Worm (Caenorhabditis elegans): Measurements from ENCODE around the gene H34I24.2.
A peak's percentile ranks its signal among the peaks of the same experiment; 100 is the strongest.

H34I24.2 gene

DNA sequence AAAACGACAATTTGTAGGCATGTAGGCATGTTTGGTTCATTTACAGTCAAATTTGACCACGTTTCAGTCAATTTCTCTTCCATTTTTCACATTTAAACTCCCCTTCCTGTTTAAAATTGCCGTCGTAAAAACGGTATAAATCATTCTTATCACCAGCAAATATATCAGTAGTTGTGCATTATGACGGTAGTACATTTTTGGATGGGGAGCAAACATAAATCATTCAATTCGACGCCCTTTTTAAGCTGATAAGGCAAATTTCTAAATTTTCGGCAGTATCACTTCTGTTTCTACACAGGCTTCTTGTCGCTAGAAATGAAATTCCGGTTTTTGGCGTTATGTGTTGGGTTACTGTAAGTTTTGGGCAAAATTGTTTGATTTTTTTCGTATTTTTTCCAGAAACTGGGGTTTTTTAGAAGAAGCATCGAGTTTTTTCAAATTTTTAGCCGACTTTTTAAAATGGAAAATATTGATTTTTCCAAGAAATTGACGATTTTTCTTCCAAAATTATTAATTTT, at the start of gene H34I24.2:
Gene H34I24.2, plus strand, starts transcription at position 189 of the 518 bp plus-strand sequence.
- no peak for TF ChIP-seq nhr-6 (tag; optimal IDR thresholded peaks at IDR 0.05)
- no peak for TF ChIP-seq nhr-25 (tag; optimal IDR thresholded peaks at IDR 0.05)
- no peak for TF ChIP-seq R02D3.7 (tag; optimal IDR thresholded peaks at IDR 0.05)
- no peak for TF ChIP-seq ceh-82 (tag; optimal IDR thresholded peaks at IDR 0.05)
- TF ChIP-seq fos-1 (tag; optimal IDR thresholded peaks at IDR 0.05), result peak; percentile 20
- no peak for TF ChIP-seq nhr-10 (tag; optimal IDR thresholded peaks at IDR 0.05)
- no peak for TF ChIP-seq snpc-4 (tag; optimal IDR thresholded peaks at IDR 0.05)

DNA sequence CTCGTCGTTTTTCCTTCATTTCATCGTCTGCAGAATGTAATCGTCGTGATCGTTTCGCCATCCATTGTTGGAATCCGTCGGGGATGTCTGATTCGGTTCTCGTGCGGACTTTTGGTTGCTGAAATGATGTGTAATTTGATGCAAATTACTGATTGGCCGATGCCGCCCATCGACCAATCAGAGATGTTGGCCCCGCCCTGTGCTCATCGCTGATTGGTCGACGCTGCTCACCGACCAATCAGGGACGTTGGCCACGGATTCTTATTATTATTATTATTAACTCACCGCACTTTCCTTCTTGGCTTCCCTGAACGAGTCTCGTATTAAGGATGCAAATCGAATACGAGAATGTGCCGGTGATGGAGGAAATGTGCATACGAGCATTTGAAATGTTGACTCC, 47.8 kb upstream of the H34I24.2 start:
- TF ChIP-seq nhr-12 (tag; optimal IDR thresholded peaks at IDR 0.05) (no peak), F13H6.1 (tag; optimal IDR thresholded peaks at IDR 0.05) (no peak), nhr-21 (tag; optimal IDR thresholded peaks at IDR 0.05) (no peak), C34F6.9 (tag; optimal IDR thresholded peaks at IDR 0.05) (no peak), unc-55 (GFP tag; optimal IDR thresholded peaks at IDR 0.05) (no peak), unc-62 (GFP tag; optimal IDR thresholded peaks at IDR 0.05) (no peak), nhr-25 (tag; optimal IDR thresholded peaks at IDR 0.05) (no peak), lin-11 (tag; optimal IDR thresholded peaks at IDR 0.05) (no peak), ceh-82 (tag; optimal IDR thresholded peaks at IDR 0.05) (no peak), unc-39 (tag; optimal IDR thresholded peaks at IDR 0.05) (no peak), alr-1 (tag; optimal IDR thresholded peaks at IDR 0.05) (no peak), nhr-10 (tag; optimal IDR thresholded peaks at IDR 0.05) (no peak), dmd-4 (tag; optimal IDR thresholded peaks at IDR 0.05) (no peak), mdl-1 (tag; optimal IDR thresholded peaks at IDR 0.05) (no peak), zag-1 (tag; optimal IDR thresholded peaks at IDR 0.05) (no peak), lin-13 (GFP tag; optimal IDR thresholded peaks at IDR 0.05) (no peak)

DNA sequence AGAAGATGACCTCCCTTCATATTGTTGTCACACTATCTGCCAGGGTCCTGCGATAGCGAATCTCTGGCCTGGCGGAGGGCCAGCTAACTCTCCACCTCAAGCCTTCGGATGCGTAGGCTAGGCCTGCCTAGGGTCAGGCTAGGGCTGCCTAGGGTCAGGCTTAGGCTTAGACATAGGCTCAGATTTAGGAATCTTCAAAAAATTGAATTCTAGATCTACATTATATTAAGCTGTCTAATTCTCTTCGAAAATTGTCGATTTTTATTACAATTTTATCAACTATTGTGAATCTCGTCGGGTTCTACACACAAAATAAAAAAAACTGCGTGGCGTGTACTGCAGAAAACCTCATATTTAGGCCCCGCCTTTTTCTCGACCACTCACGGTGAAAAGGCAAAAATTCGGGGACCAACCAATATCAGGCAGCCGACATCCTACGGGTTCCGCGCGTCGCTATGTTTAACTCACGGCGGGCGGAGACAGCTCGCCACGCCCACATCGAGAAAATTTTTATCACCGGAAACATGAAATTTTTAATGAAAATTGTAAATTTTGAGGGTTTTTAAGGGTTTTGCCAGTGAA, 46.3 kb upstream of the H34I24.2 start:
- no peak for TF ChIP-seq ztf-11 (tag; optimal IDR thresholded peaks at IDR 0.05)
- TF ChIP-seq R02D3.7 (tag; optimal IDR thresholded peaks at IDR 0.05), result no peak

DNA sequence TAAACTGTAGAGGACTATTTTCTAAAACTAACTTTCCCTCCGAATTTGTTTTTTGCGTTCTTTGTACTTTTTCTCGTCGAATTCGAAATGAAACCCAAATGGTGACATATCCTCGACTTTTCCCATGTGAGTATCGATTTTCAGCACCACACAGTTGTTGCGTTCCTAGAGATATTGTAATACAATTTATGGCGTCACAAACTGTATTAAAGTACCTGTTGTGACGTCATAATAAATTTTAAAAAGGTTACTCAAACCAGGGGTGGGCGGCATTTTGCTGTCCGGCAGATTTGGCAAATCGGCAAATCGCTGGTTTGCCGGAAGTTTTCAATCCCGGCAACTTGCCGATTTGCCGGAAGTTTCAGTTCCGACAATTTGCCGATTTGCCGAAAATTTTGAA, 41.1 kb upstream of the H34I24.2 start:
- TF ChIP-seq C34F6.9 (tag; optimal IDR thresholded peaks at IDR 0.05), result no peak
- no peak for TF ChIP-seq ceh-82 (tag; optimal IDR thresholded peaks at IDR 0.05)
- TF ChIP-seq fos-1 (tag; optimal IDR thresholded peaks at IDR 0.05), result no peak
- no peak for TF ChIP-seq ZK546.5 (tag; optimal IDR thresholded peaks at IDR 0.05)
- no peak for TF ChIP-seq sma-9 (GFP tag; optimal IDR thresholded peaks at IDR 0.05)
- no peak for TF ChIP-seq sma-9 (tag; optimal IDR thresholded peaks at IDR 0.05)
- no peak for TF ChIP-seq lin-11 (tag; optimal IDR thresholded peaks at IDR 0.05)
- TF ChIP-seq ama-1 (optimal IDR thresholded peaks at IDR 0.05), result no peak
- TF ChIP-seq nhr-23 (tag; optimal IDR thresholded peaks at IDR 0.05), result no peak

DNA sequence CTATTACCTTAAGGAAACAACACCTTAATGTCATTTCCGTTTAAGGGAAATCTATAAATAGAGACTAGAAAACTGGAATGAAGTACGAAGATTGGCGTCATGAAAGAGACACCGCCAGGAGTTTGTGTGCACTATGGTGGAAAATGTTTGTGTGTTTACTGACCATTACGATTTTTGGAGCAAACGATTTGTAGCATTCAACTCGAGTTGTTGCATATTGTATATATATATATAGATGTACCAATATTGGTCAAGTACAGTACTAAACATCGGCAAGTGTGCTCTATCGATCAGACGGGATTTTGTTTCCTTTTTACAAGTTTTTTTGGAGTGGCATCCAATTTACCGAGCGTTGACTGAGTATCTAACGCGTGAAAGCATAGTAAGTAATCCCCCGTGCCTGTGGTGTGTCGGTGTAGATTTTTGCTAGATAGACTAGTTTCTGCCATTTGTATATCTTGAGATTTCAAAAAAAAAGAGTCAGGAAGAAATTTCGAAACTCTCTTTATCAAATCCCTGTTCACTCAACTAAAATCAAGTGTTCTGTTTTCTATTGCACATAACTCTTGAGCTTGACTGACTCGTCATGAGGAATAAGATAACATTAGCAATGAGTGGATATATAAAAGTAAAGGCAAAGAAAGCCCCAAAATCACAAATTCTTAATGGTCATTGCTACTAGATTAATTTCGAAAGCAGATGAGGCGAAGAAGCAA, 39.9 kb upstream of the H34I24.2 start, which contains the start of the genes twk-45 and Y71H2AM.25:
Gene twk-45, minus strand, starts transcription at position 101 of the 716 bp plus-strand sequence.
Gene Y71H2AM.25, plus strand, starts transcription at position 666 of the 716 bp plus-strand sequence.
- TF ChIP-seq mab-5 (tag; optimal IDR thresholded peaks at IDR 0.05), result no peak
- no peak for TF ChIP-seq ama-1 (optimal IDR thresholded peaks at IDR 0.05)
- no peak for TF ChIP-seq peb-1 (tag; optimal IDR thresholded peaks at IDR 0.05)
- no peak for TF ChIP-seq ztf-4 (tag; optimal IDR thresholded peaks at IDR 0.05)
- no peak for TF ChIP-seq nhr-6 (tag; optimal IDR thresholded peaks at IDR 0.05)
- TF ChIP-seq nhr-77 (tag; optimal IDR thresholded peaks at IDR 0.05), result no peak
- no peak for TF ChIP-seq nhr-21 (tag; optimal IDR thresholded peaks at IDR 0.05)

DNA sequence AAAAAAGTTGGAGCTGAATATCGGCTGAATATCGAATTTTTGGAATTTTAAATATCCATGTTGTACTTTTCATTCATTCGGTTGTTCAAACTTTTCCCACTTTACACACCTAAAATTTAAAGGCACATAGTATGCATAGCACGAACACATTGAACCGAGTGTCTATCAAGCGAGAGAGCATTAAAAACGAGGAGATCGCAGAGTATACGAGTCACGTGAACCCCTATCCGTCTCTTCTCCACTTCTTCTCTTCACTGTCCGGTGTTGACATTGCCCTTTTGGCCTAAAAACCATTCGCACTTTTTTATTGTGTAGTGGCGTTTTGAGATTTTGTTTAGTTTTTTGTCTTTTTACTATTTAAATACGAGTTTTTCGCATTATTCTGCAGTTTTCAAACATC, 37.4 kb upstream of the H34I24.2 start:
- TF ChIP-seq nhr-25 (tag; optimal IDR thresholded peaks at IDR 0.05) (peak; percentile 74), lin-13 (GFP tag; optimal IDR thresholded peaks at IDR 0.05) (peak; percentile 57), nhr-21 (tag; optimal IDR thresholded peaks at IDR 0.05) (peak; percentile 54), ama-1 (optimal IDR thresholded peaks at IDR 0.05) (no peak), skn-1 (tag; optimal IDR thresholded peaks at IDR 0.05) (no peak), ceh-16 (tag; optimal IDR thresholded peaks at IDR 0.05) (no peak), unc-55 (GFP tag; optimal IDR thresholded peaks at IDR 0.05) (peak; percentile 40), aly-2 (tag; optimal IDR thresholded peaks at IDR 0.05) (no peak), gmeb-1 (tag; optimal IDR thresholded peaks at IDR 0.05) (peak; percentile 73), F13H6.1 (tag; optimal IDR thresholded peaks at IDR 0.05) (peak; percentile 64), mbf-1 (tag; optimal IDR thresholded peaks at IDR 0.05) (no peak), snpc-4 (tag; optimal IDR thresholded peaks at IDR 0.05) (peak; percentile 11), alr-1 (tag; optimal IDR thresholded peaks at IDR 0.05) (no peak), fos-1 (tag; optimal IDR thresholded peaks at IDR 0.05) (peak; percentile 50), sma-9 (GFP tag; optimal IDR thresholded peaks at IDR 0.05) (no peak), sma-9 (tag; optimal IDR thresholded peaks at IDR 0.05) (no peak), elt-3 (tag; optimal IDR thresholded peaks at IDR 0.05) (no peak), nhr-77 (tag; optimal IDR thresholded peaks at IDR 0.05) (no peak), nhr-10 (tag; optimal IDR thresholded peaks at IDR 0.05) (no peak), blmp-1 (tag; optimal IDR thresholded peaks at IDR 0.05; ENCODE audit: insufficient read depth) (no peak), zag-1 (tag; optimal IDR thresholded peaks at IDR 0.05) (no peak), C34F6.9 (tag; optimal IDR thresholded peaks at IDR 0.05) (peak; percentile 76), ztf-11 (tag; optimal IDR thresholded peaks at IDR 0.05) (no peak), ztf-4 (tag; optimal IDR thresholded peaks at IDR 0.05) (no peak), ztf-1 (GFP tag; conservative IDR thresholded peaks at IDR 0.05) (no peak), lin-11 (tag; optimal IDR thresholded peaks at IDR 0.05) (no peak), nhr-11 (tag; optimal IDR thresholded peaks at IDR 0.05) (no peak), nhr-12 (tag; optimal IDR thresholded peaks at IDR 0.05) (no peak)

Measured in whole organism, L2 larva.